Fruit fly (Drosophila melanogaster): Measurements from ENCODE around the gene iPLA2-VIA.

The iPLA2-VIA gene

dm6 chr3L:9899046-9899659 lies 35.0 kb upstream of the iPLA2-VIA start, which contains the start of gene nudE (continued):
- TF ChIP-seq CG18011 (GFP tag; optimal IDR thresholded peaks at IDR 0.05), result no peak
- TF ChIP-seq ham (GFP tag; IDR thresholded peaks at IDR 0.05), result no peak
- TF ChIP-seq CG2120 (GFP tag; optimal IDR thresholded peaks at IDR 0.05), result peak; percentile 60
- TF ChIP-seq CG14014 (GFP tag; IDR thresholded peaks at IDR 0.05), result no peak
- TF ChIP-seq bowl (GFP tag; IDR thresholded peaks at IDR 0.05), result no peak
- peak in 1 of 2 experiments; percentile 18 for TF ChIP-seq Pdp1 (GFP tag; optimal IDR thresholded peaks at IDR 0.05)
- TF ChIP-seq CG2129 (GFP tag; IDR thresholded peaks at IDR 0.05; ENCODE audit: partially characterized antibody), result no peak
- no peak for TF ChIP-seq CG1647 (GFP tag; optimal IDR thresholded peaks at IDR 0.05)
- no peak for TF ChIP-seq yki (optimal IDR thresholded peaks at IDR 0.05)
- peak; percentile 35 for TF ChIP-seq CG32532 (GFP tag; IDR thresholded peaks at IDR 0.05)
- no peak for TF ChIP-seq chif (GFP tag; optimal IDR thresholded peaks at IDR 0.05)
- TF ChIP-seq CG17912 (GFP tag; optimal IDR thresholded peaks at IDR 0.05), result no peak
- no peak for TF ChIP-seq CG3726 (GFP tag; IDR thresholded peaks at IDR 0.05)
- no peak for TF ChIP-seq CG43689 (GFP tag; IDR thresholded peaks at IDR 0.05)
- no peak for TF ChIP-seq Sox102F (GFP tag; optimal IDR thresholded peaks at IDR 0.05)
- no peak for TF ChIP-seq tna (GFP tag; IDR thresholded peaks at IDR 0.05; ENCODE audit: partially characterized antibody)
- TF ChIP-seq CG17186 (GFP tag; optimal IDR thresholded peaks at IDR 0.05), result peak; percentile 50
- TF ChIP-seq CG4404 (GFP tag; IDR thresholded peaks at IDR 0.05), result no peak
- no peak for TF ChIP-seq CG8478 (optimal IDR thresholded peaks at IDR 0.05)
- no peak for TF ChIP-seq btn (GFP tag; optimal IDR thresholded peaks at IDR 0.05)
- TF ChIP-seq CG10366 (GFP tag; IDR thresholded peaks at IDR 0.05), result no peak
- TF ChIP-seq tgo (GFP tag; IDR thresholded peaks at IDR 0.05), result no peak; the same call in 2 of the 3 replicates
- TF ChIP-seq Camta (GFP tag; optimal IDR thresholded peaks at IDR 0.05), result peak; percentile 43
- TF ChIP-seq CG11504 (tag; optimal IDR thresholded peaks at IDR 0.05), result peak; percentile 39
- TF ChIP-seq Eip74EF (GFP tag; optimal IDR thresholded peaks at IDR 0.05), result no peak
- TF ChIP-seq CG8924 (tag; optimal IDR thresholded peaks at IDR 0.05), result peak; percentile 25
- TF ChIP-seq Antp (GFP tag; optimal IDR thresholded peaks at IDR 0.05), result peak; percentile 60
- no peak for TF ChIP-seq CG31224 (GFP tag; IDR thresholded peaks at IDR 0.05)
- TF ChIP-seq CG2889 (GFP tag; IDR thresholded peaks at IDR 0.05), result no peak
- TF ChIP-seq ind (GFP tag; optimal IDR thresholded peaks at IDR 0.05), result peak; percentile 12
- TF ChIP-seq exex (tag; optimal IDR thresholded peaks at IDR 0.05), result no peak
- TF ChIP-seq CG3995 (GFP tag; optimal IDR thresholded peaks at IDR 0.05), result no peak
- no peak for TF ChIP-seq dmrt11E (tag; optimal IDR thresholded peaks at IDR 0.05)
- no peak for TF ChIP-seq CG18476 (GFP tag; optimal IDR thresholded peaks at IDR 0.05)
- no peak for TF ChIP-seq dmrt99B (tag; optimal IDR thresholded peaks at IDR 0.05)
- TF ChIP-seq ems (GFP tag; optimal IDR thresholded peaks at IDR 0.05), result no peak
- TF ChIP-seq lola (GFP tag; optimal IDR thresholded peaks at IDR 0.05), result no peak
- TF ChIP-seq CG5953 (GFP tag; IDR thresholded peaks at IDR 0.05), result no peak
- TF ChIP-seq HLHmδ (GFP tag; optimal IDR thresholded peaks at IDR 0.05), result no peak
- TF ChIP-seq CG7928 (GFP tag; optimal IDR thresholded peaks at IDR 0.05), result peak; percentile 98
- TF ChIP-seq Dref (GFP tag; IDR thresholded peaks at IDR 0.05), result 0 out of 2 replicates have a peak, but pooled peaks have one; percentile 29
- no peak for TF ChIP-seq tio (GFP tag; optimal IDR thresholded peaks at IDR 0.05)
- TF ChIP-seq NC2β (GFP tag; optimal IDR thresholded peaks at IDR 0.05), result no peak
- no peak for TF ChIP-seq HLH4C (GFP tag; IDR thresholded peaks at IDR 0.05; ENCODE audit: partially characterized antibody)
- TF ChIP-seq Gsc (GFP tag; IDR thresholded peaks at IDR 0.05), result no peak
- no peak for TF ChIP-seq CG1233 (GFP tag; optimal IDR thresholded peaks at IDR 0.05)
- TF ChIP-seq CG13296 (GFP tag; optimal IDR thresholded peaks at IDR 0.05), result no peak
- TF ChIP-seq Fer1 (GFP tag; optimal IDR thresholded peaks at IDR 0.05), result peak; percentile 0
- TF ChIP-seq Awh (GFP tag; IDR thresholded peaks at IDR 0.05), result no peak
- TF ChIP-seq Stat92E (GFP tag; optimal IDR thresholded peaks at IDR 0.05), result no peak
- peak; percentile 70 for TF ChIP-seq Rfx (GFP tag; IDR thresholded peaks at IDR 0.05)

Data from whole organism, embryonic.